Worm (Caenorhabditis elegans) whole organism, L4 larva: ENCODE data around the gene T23B7.3.

Source experiments
- ZK546.5 ChIP-seq, 2 experiments: sonication (generic microtip); optimal IDR thresholded peaks; 2 replicates each; lab custom pipeline; 2017; ENCODE audit warnings: missing biosample characterization in 2 of 2, missing genetic modification characterization in 2 of 2
- ceh-62 ChIP-seq: sonication (generic microtip); optimal IDR thresholded peaks from 2 replicates; lab custom pipeline; 2017; ENCODE audit warnings: missing biosample characterization, missing genetic modification characterization
- duxl-1 ChIP-seq: sonication (generic microtip); optimal IDR thresholded peaks from 2 replicates; lab custom pipeline; 2016; ENCODE audit warnings: mild to moderate bottlenecking, missing genetic modification characterization, moderate library complexity, missing compliant biosample characterization; ENCODE audit not compliant: poor library complexity
- lin-13 ChIP-seq: fragments of 150-350 bp; optimal IDR thresholded peaks from 2 replicates; lab custom pipeline; 2014; ENCODE audit warnings: missing biosample characterization, missing genetic modification reagents, missing genetic modification characterization
- mes-2 ChIP-seq: sonication (generic microtip); optimal IDR thresholded peaks from 2 replicates; lab custom pipeline; 2016; ENCODE audit warnings: missing genotype, mild to moderate bottlenecking, missing genetic modification characterization, missing compliant biosample characterization; ENCODE audit not compliant: poor library complexity, severe bottlenecking
- nhr-48 ChIP-seq: sonication (generic microtip); optimal IDR thresholded peaks from 2 replicates; lab custom pipeline; 2016; ENCODE audit warnings: mild to moderate bottlenecking, missing genetic modification characterization, missing compliant biosample characterization
- unc-39 ChIP-seq: sonication (generic microtip); optimal IDR thresholded peaks from 2 replicates; lab custom pipeline; 2017; ENCODE audit warnings: missing biosample characterization, missing genetic modification characterization

ce11 chrII:4855489-4855888 lies 5.5 kb downstream of the T23B7.3 start:
- no peak for TF ChIP-seq ZK546.5 (tag; optimal IDR thresholded peaks at IDR 0.05; lab: Kevin White, UChicago)
- no peak for TF ChIP-seq unc-39 (tag; lab: Kevin White, UChicago)
- no peak for TF ChIP-seq duxl-1 (tag; lab: Kevin White, UChicago)
- TF ChIP-seq ceh-62 (tag; lab: Kevin White, UChicago), result no peak
- no peak for TF ChIP-seq lin-13 (GFP tag; lab: Kevin White, UChicago)
- no peak for TF ChIP-seq nhr-48 (tag; lab: Kevin White, UChicago)
- TF ChIP-seq mes-2, result no peak
